Worm (Caenorhabditis elegans): Measurements from ENCODE around the gene R151.10.

The R151.10 gene

DNA sequence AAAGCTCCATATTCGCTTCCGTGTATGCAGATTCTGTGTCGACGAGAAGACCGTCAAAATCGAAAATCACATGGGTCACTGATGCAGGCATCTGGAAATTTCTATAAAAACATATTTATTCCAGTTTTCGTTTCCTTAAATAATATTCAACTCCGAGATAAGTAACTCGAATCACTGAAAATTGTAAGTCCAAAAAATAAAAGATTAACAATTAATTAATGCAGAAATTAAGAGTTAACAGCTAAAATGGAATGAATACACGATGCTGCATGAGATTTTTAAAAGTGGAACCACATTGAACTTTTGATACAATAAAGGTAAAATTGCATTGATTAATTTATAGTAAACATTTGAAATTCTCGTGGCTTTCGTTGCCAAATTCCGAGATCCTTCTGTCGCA lies at the start of gene R151.10:
Gene R151.10, minus strand, starts transcription at position 101 of the 400 bp plus-strand sequence.
- TF ChIP-seq sma-9 (GFP tag; optimal IDR thresholded peaks at IDR 0.05) = no peak
- no peak for TF ChIP-seq sma-9 (tag; optimal IDR thresholded peaks at IDR 0.05)

DNA sequence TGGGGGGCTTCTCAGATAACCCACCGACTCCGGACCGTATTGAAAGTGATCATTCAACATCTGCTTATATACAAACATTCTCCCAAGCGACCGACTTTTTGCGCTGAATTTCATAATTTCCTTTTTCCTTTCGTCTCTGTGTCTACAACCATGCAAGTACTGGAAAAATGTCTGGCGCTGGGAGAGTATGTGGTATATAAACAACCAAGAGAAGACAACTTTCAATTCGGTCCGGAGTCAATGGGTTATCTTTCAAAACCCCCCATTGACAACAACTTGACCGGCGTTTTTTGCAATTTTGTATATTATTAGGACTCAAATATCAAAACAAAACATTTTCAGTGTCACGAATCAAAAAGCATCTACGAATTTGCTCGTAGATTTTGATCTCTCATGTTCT lies 47.8 kb upstream of the R151.10 start:
- no peak for TF ChIP-seq aly-2 (tag; optimal IDR thresholded peaks at IDR 0.05)
- TF ChIP-seq nhr-237 (tag; optimal IDR thresholded peaks at IDR 0.05) = no peak
- peak; percentile 35 for TF ChIP-seq nhr-77 (tag; optimal IDR thresholded peaks at IDR 0.05)
- TF ChIP-seq F13H6.1 (tag; optimal IDR thresholded peaks at IDR 0.05) = no peak
- TF ChIP-seq gmeb-1 (tag; optimal IDR thresholded peaks at IDR 0.05) = peak; percentile 88
- no peak for TF ChIP-seq ztf-11 (tag; optimal IDR thresholded peaks at IDR 0.05)
- TF ChIP-seq unc-55 (GFP tag; optimal IDR thresholded peaks at IDR 0.05) = peak; percentile 39
- no peak for TF ChIP-seq ceh-16 (tag; optimal IDR thresholded peaks at IDR 0.05)
- peak; percentile 43 for TF ChIP-seq lin-11 (tag; optimal IDR thresholded peaks at IDR 0.05)
- no peak for TF ChIP-seq alr-1 (tag; optimal IDR thresholded peaks at IDR 0.05)
- no peak for TF ChIP-seq elt-3 (tag; optimal IDR thresholded peaks at IDR 0.05)
- peak; percentile 35 for TF ChIP-seq nhr-21 (tag; optimal IDR thresholded peaks at IDR 0.05)
- peak; percentile 43 for TF ChIP-seq fos-1 (tag; optimal IDR thresholded peaks at IDR 0.05)
- no peak for TF ChIP-seq nhr-23 (tag; optimal IDR thresholded peaks at IDR 0.05)
- no peak for TF ChIP-seq mdl-1 (tag; optimal IDR thresholded peaks at IDR 0.05)
- no peak for TF ChIP-seq mbf-1 (tag; optimal IDR thresholded peaks at IDR 0.05)
- no peak for TF ChIP-seq ZK546.5 (tag; optimal IDR thresholded peaks at IDR 0.05)
- TF ChIP-seq ztf-4 (tag; optimal IDR thresholded peaks at IDR 0.05) = no peak
- TF ChIP-seq skn-1 (tag; optimal IDR thresholded peaks at IDR 0.05) = no peak
- TF ChIP-seq nhr-25 (tag; optimal IDR thresholded peaks at IDR 0.05) = no peak
- TF ChIP-seq lin-39 (tag; optimal IDR thresholded peaks at IDR 0.05) = no peak
- TF ChIP-seq dmd-4 (tag; optimal IDR thresholded peaks at IDR 0.05) = peak; percentile 44
- peak; percentile 76 for TF ChIP-seq crh-2 (tag; optimal IDR thresholded peaks at IDR 0.05)
- TF ChIP-seq nhr-129 (tag; optimal IDR thresholded peaks at IDR 0.05) = peak; percentile 83
- TF ChIP-seq ztf-1 (GFP tag; conservative IDR thresholded peaks at IDR 0.05) = no peak
- TF ChIP-seq ceh-82 (tag; optimal IDR thresholded peaks at IDR 0.05) = no peak
- TF ChIP-seq nhr-11 (tag; optimal IDR thresholded peaks at IDR 0.05) = no peak
- TF ChIP-seq Y55F3AM.14 (GFP tag; optimal IDR thresholded peaks at IDR 0.05) = no peak
- no peak for TF ChIP-seq lin-13 (GFP tag; optimal IDR thresholded peaks at IDR 0.05)
- no peak for TF ChIP-seq mab-5 (tag; optimal IDR thresholded peaks at IDR 0.05)
- TF ChIP-seq C34F6.9 (tag; optimal IDR thresholded peaks at IDR 0.05) = peak; percentile 39
- no peak for TF ChIP-seq nhr-12 (tag; optimal IDR thresholded peaks at IDR 0.05)
- TF ChIP-seq sma-3 (GFP tag; optimal IDR thresholded peaks at IDR 0.05) = peak; percentile 34
- no peak for TF ChIP-seq egl-27 (tag; optimal IDR thresholded peaks at IDR 0.05)
- TF ChIP-seq snpc-4 (tag; optimal IDR thresholded peaks at IDR 0.05) = peak; percentile 99
- no peak for TF ChIP-seq nhr-10 (tag; optimal IDR thresholded peaks at IDR 0.05)
- TF ChIP-seq peb-1 (tag; optimal IDR thresholded peaks at IDR 0.05) = no peak
- no peak for TF ChIP-seq R02D3.7 (tag; optimal IDR thresholded peaks at IDR 0.05)
- peak; percentile 16 for TF ChIP-seq nhr-6 (tag; optimal IDR thresholded peaks at IDR 0.05)
- TF ChIP-seq zag-1 (tag; optimal IDR thresholded peaks at IDR 0.05) = no peak
- no peak for TF ChIP-seq sem-4 (tag; optimal IDR thresholded peaks at IDR 0.05)
- TF ChIP-seq lsy-2 (tag; optimal IDR thresholded peaks at IDR 0.05) = peak; percentile 67 to 69
- peak; percentile 75 for TF ChIP-seq sma-9 (GFP tag; optimal IDR thresholded peaks at IDR 0.05)
- no peak for TF ChIP-seq sma-9 (tag; optimal IDR thresholded peaks at IDR 0.05)

DNA sequence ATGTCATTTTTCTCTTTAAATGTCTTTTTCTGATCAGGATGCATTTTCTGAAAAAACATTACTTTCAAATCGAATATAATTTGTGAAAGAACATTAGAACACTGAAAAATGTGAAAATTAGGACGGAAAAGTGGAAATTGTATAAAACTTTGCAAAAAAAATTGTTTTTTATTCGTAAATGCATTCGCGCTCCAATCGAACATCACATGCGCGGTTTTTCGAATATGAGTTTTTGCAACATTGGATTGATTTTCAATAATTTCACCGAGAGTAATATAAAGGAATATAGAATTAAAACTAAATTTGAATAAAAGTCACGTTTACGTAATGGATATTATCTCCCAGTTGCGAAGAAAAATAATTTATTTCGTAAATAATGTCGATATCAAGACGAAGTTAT lies 46.5 kb upstream of the R151.10 start, which contains the start of the genes spot-1 and B0361.11:
Gene spot-1, minus strand, starts transcription at position 47 of the 400 bp plus-strand sequence.
Gene B0361.11, plus strand, starts transcription at position 372 of the 400 bp plus-strand sequence.
- TF ChIP-seq nhr-11 (tag; optimal IDR thresholded peaks at IDR 0.05) (no peak), ztf-1 (GFP tag; conservative IDR thresholded peaks at IDR 0.05) (no peak), nhr-6 (tag; optimal IDR thresholded peaks at IDR 0.05) (peak; percentile 6), sma-3 (GFP tag; optimal IDR thresholded peaks at IDR 0.05) (peak; percentile 38), nhr-129 (tag; optimal IDR thresholded peaks at IDR 0.05) (peak; percentile 36), ztf-4 (tag; optimal IDR thresholded peaks at IDR 0.05) (no peak), nhr-25 (tag; optimal IDR thresholded peaks at IDR 0.05) (peak; percentile 28), snpc-4 (tag; optimal IDR thresholded peaks at IDR 0.05) (peak; percentile 59), mab-5 (tag; optimal IDR thresholded peaks at IDR 0.05) (no peak), blmp-1 (tag; optimal IDR thresholded peaks at IDR 0.05; ENCODE audit: insufficient read depth) (peak; percentile 32), lsy-2 (tag; optimal IDR thresholded peaks at IDR 0.05) (peak; percentile 55 to 88), C34F6.9 (tag; optimal IDR thresholded peaks at IDR 0.05) (peak; percentile 80), peb-1 (tag; optimal IDR thresholded peaks at IDR 0.05) (no peak), unc-55 (GFP tag; optimal IDR thresholded peaks at IDR 0.05) (peak; percentile 79), gmeb-1 (tag; optimal IDR thresholded peaks at IDR 0.05) (peak; percentile 99), unc-39 (tag; optimal IDR thresholded peaks at IDR 0.05) (no peak), Y55F3AM.14 (GFP tag; optimal IDR thresholded peaks at IDR 0.05) (no peak), sem-4 (tag; optimal IDR thresholded peaks at IDR 0.05) (no peak), nhr-21 (tag; optimal IDR thresholded peaks at IDR 0.05) (peak; percentile 42), sma-9 (GFP tag; optimal IDR thresholded peaks at IDR 0.05) (peak; percentile 39), sma-9 (tag; optimal IDR thresholded peaks at IDR 0.05) (no peak), lin-13 (GFP tag; optimal IDR thresholded peaks at IDR 0.05) (peak; percentile 59), ama-1 (optimal IDR thresholded peaks at IDR 0.05) (no peak), ztf-11 (tag; optimal IDR thresholded peaks at IDR 0.05) (no peak), crh-2 (tag; optimal IDR thresholded peaks at IDR 0.05) (peak; percentile 58), ceh-16 (tag; optimal IDR thresholded peaks at IDR 0.05) (no peak), fos-1 (tag; optimal IDR thresholded peaks at IDR 0.05) (no peak)

All from whole organism, L2 larva.